Comparison of ENCODE assay signal across 4 fruit fly cellular contexts in the genomic region with DNA sequence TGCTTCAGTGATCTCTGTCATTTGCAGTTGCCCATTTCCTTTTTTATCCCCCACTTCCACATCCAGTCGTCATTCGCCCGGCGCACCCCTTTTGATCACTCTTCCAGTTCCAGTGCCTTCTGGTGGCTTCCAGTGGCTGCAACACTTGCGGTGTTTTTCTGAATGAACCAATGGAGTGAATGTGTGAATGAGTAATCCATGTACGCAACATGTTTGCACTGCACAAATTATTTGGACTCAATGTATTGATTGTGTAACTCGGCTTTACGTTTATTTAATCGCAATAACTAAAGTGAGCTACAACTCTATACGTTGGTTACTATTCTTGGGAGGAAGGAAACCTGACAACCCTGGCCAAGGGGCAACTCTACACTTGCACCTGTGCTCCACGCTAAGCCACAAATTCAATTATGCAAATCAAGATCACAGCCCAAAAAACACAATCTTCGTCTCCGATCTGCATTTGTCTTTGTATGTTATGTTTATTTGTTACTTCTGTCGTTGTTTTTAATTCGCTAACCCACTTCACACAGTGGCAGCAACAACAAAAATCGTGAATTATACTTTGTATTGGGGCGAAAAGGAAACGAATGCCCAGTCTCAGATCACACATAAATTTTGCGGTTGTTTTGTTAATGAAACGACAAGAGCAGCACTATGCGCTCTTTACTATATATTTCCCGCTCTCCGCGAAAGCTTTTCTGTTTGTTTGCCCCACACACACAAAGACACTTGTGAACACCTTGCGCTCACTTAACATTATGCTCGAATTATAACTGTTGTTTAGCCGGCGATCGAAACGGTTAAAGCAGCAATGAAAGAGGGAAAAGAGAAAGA.
TF ChIP-seq lines count a peak whose summit lies in the region.

No protein-coding gene starts in this region.

- TF ChIP-seq CTCF in whole organism, embryonic (GFP tag; optimal IDR thresholded peaks at IDR 0.05; lab: Kevin White, UChicago), result no peak

TF ChIP-seq in whole organism, adult, 20 proteins besides CTCF, POLR2A, EP300 and RAD21:
- TF ChIP-seq CG12768 (GFP tag; optimal IDR thresholded peaks at IDR 0.05; lab: Kevin White, UChicago) (no peak), kay (GFP tag; lab: Kevin White, UChicago; ENCODE audit: borderline replicate concordance) (peak; percentile 94), pad (GFP tag; optimal IDR thresholded peaks at IDR 0.05; lab: Kevin White, UChicago) (peak; percentile 86), cnc (optimal IDR thresholded peaks at IDR 0.05; lab: Kevin White, UChicago) (no peak), CG14711 (tag; optimal IDR thresholded peaks at IDR 0.05; lab: Kevin White, UChicago) (peak; percentile 63), cic (GFP tag; optimal IDR thresholded peaks at IDR 0.05; lab: Kevin White, UChicago) (peak; percentile 8), Crg-1 (GFP tag; optimal IDR thresholded peaks at IDR 0.05; lab: Kevin White, UChicago) (no peak), ovo (GFP tag; optimal IDR thresholded peaks at IDR 0.05; lab: Kevin White, UChicago) (peak; percentile 71)

TF ChIP-seq in whole organism, embryonic, 481 proteins besides CTCF, POLR2A, EP300 and RAD21 (continues in another document):
- no peak for TF ChIP-seq D (optimal IDR thresholded peaks at IDR 0.05; lab: Kevin White, UChicago)
- TF ChIP-seq D (GFP tag; optimal IDR thresholded peaks at IDR 0.05; lab: Kevin White, UChicago), result no peak
- TF ChIP-seq CG1603 (tag; optimal IDR thresholded peaks at IDR 0.05; lab: Kevin White, UChicago), result no peak
- TF ChIP-seq ranshi (GFP tag; IDR thresholded peaks at IDR 0.05; lab: Robert Waterston, UW), result no peak
- no peak for TF ChIP-seq CG1602 (GFP tag; optimal IDR thresholded peaks at IDR 0.05; lab: Kevin White, UChicago)
- TF ChIP-seq unpg (GFP tag; optimal IDR thresholded peaks at IDR 0.05; lab: Kevin White, UChicago), result no peak
- TF ChIP-seq Drgx (GFP tag; IDR thresholded peaks at IDR 0.05; lab: Robert Waterston, UW), result 0 out of 2 replicates have a peak, but pooled peaks have one; percentile 12
- peak; percentile 34 for TF ChIP-seq grn (GFP tag; optimal IDR thresholded peaks at IDR 0.05; lab: Kevin White, UChicago)
- TF ChIP-seq pan (optimal IDR thresholded peaks at IDR 0.05; lab: Kevin White, UChicago), result no peak
- TF ChIP-seq pan (GFP tag; optimal IDR thresholded peaks at IDR 0.05 in 1 of 2, IDR thresholded peaks at IDR 0.05 in 1 of 2), result no peak
- TF ChIP-seq CG7372 (GFP tag; IDR thresholded peaks at IDR 0.05; lab: Robert Waterston, UW), result no peak
- TF ChIP-seq Dad (GFP tag; optimal IDR thresholded peaks at IDR 0.05; lab: Kevin White, UChicago), result no peak
- TF ChIP-seq CG6765 (GFP tag; optimal IDR thresholded peaks at IDR 0.05; lab: Kevin White, UChicago), result no peak
- no peak for TF ChIP-seq maf-S (GFP tag; optimal IDR thresholded peaks at IDR 0.05; lab: Kevin White, UChicago)
- TF ChIP-seq CG17829 (tag; optimal IDR thresholded peaks at IDR 0.05; lab: Kevin White, UChicago), result no peak
- TF ChIP-seq CG14860 (GFP tag; IDR thresholded peaks at IDR 0.05; lab: Robert Waterston, UW; ENCODE audit: partially characterized antibody), result no peak
- TF ChIP-seq gro (GFP tag; optimal IDR thresholded peaks at IDR 0.05; lab: Kevin White, UChicago), result no peak
- TF ChIP-seq CG1233 (GFP tag; optimal IDR thresholded peaks at IDR 0.05; lab: Kevin White, UChicago), result no peak
- TF ChIP-seq ems (GFP tag; optimal IDR thresholded peaks at IDR 0.05; lab: Kevin White, UChicago), result no peak
- no peak for TF ChIP-seq Spps (tag; optimal IDR thresholded peaks at IDR 0.05; lab: Kevin White, UChicago)
- TF ChIP-seq CG15514 (GFP tag; optimal IDR thresholded peaks at IDR 0.05; lab: Kevin White, UChicago), result no peak
- no peak for TF ChIP-seq bcd (GFP tag; optimal IDR thresholded peaks at IDR 0.05; lab: Kevin White, UChicago)
- TF ChIP-seq pum (GFP tag; optimal IDR thresholded peaks at IDR 0.05; lab: Kevin White, UChicago), result no peak
- TF ChIP-seq nom (GFP tag; optimal IDR thresholded peaks at IDR 0.05; lab: Kevin White, UChicago), result peak; percentile 29
- no peak for TF ChIP-seq CG10321 (GFP tag; IDR thresholded peaks at IDR 0.05; lab: Robert Waterston, UW)

TF ChIP-seq in whole organism, prepupa, 60 proteins besides CTCF, POLR2A, EP300 and RAD21:
- TF ChIP-seq CG15336 (GFP tag; IDR thresholded peaks at IDR 0.05; lab: Robert Waterston, UW), result no peak
- 0 out of 3 replicates have a peak, but pooled peaks have one; percentile 20 for TF ChIP-seq CG6163 (GFP tag; IDR thresholded peaks at IDR 0.05; lab: Robert Waterston, UW)
- no peak for TF ChIP-seq Sox102F (GFP tag; optimal IDR thresholded peaks at IDR 0.05; lab: Kevin White, UChicago)
- TF ChIP-seq dsx (GFP tag; optimal IDR thresholded peaks at IDR 0.05; lab: Kevin White, UChicago; ENCODE audit: poor library complexity, severe bottlenecking), result peak; percentile 23
- no peak for TF ChIP-seq CG11762 (GFP tag; optimal IDR thresholded peaks at IDR 0.05; lab: Kevin White, UChicago; ENCODE audit: insufficient read depth)
- peak; percentile 23 for TF ChIP-seq CG32006 (GFP tag; optimal IDR thresholded peaks at IDR 0.05; lab: Kevin White, UChicago)
- TF ChIP-seq CG8119 (GFP tag; IDR thresholded peaks at IDR 0.05; lab: Robert Waterston, UW), result 0 out of 3 replicates have a peak, but pooled peaks have one; percentile 27
- no peak for TF ChIP-seq CG6276 (GFP tag; optimal IDR thresholded peaks at IDR 0.05; lab: Kevin White, UChicago)
- peak; percentile 69 for TF ChIP-seq Eip78C (GFP tag; lab: Kevin White, UChicago)
- TF ChIP-seq salr (GFP tag; optimal IDR thresholded peaks at IDR 0.05; lab: Kevin White, UChicago), result no peak
- TF ChIP-seq eg (GFP tag; IDR thresholded peaks at IDR 0.05; lab: Robert Waterston, UW), result peak; percentile 28; the same call in 1 of the 3 replicates
- no peak for TF ChIP-seq Lpt (GFP tag; optimal IDR thresholded peaks at IDR 0.05; lab: Kevin White, UChicago)
- TF ChIP-seq fkh (GFP tag; optimal IDR thresholded peaks at IDR 0.05; lab: Kevin White, UChicago), result no peak
- TF ChIP-seq achi (GFP tag; optimal IDR thresholded peaks at IDR 0.05; lab: Kevin White, UChicago), result no peak
- no peak for TF ChIP-seq Smox (GFP tag; optimal IDR thresholded peaks at IDR 0.05; lab: Kevin White, UChicago)
- TF ChIP-seq CG3032 (tag; optimal IDR thresholded peaks at IDR 0.05; lab: Kevin White, UChicago), result no peak
- no peak for TF ChIP-seq CG6808 (GFP tag; optimal IDR thresholded peaks at IDR 0.05; lab: Kevin White, UChicago)
- no peak for TF ChIP-seq CG31627 (GFP tag; optimal IDR thresholded peaks at IDR 0.05; lab: Kevin White, UChicago)
- no peak for TF ChIP-seq CG10669 (GFP tag; optimal IDR thresholded peaks at IDR 0.05; lab: Kevin White, UChicago)
- TF ChIP-seq Ets21C (GFP tag; optimal IDR thresholded peaks at IDR 0.05; lab: Kevin White, UChicago), result no peak

TF ChIP-seq in whole organism, pupa, 21 proteins besides CTCF, POLR2A, EP300 and RAD21:
- peak; percentile 6 for TF ChIP-seq CG14655 (GFP tag; optimal IDR thresholded peaks at IDR 0.05; lab: Kevin White, UChicago)
- TF ChIP-seq CG12605 (GFP tag; IDR thresholded peaks at IDR 0.05; lab: Robert Waterston, UW), result no peak
- TF ChIP-seq CG8159 (tag; optimal IDR thresholded peaks at IDR 0.05; lab: Kevin White, UChicago), result no peak
- no peak for TF ChIP-seq rn (GFP tag; IDR thresholded peaks at IDR 0.05; lab: Robert Waterston, UW)
- peak; percentile 53; the same call in 1 of the 3 replicates for TF ChIP-seq CG4496 (GFP tag; IDR thresholded peaks at IDR 0.05; lab: Robert Waterston, UW)
